Worm (Caenorhabditis elegans) whole organism, young adult: Measurements from ENCODE around the gene nhr-7.
"Not testable (repeated sequence)": the region's sequence is repeated elsewhere in the genome, so short reads cannot be mapped to it uniquely, and the experiment has no call there.

ENCODE experiments used
- B0035.1 ChIP-seq: sonication (generic microtip); optimal IDR thresholded peaks from 2 replicates; lab custom pipeline; 2016; ENCODE audit warnings: missing genetic modification characterization, mild to moderate bottlenecking, missing compliant biosample characterization, missing genotype, missing genetic modification reagents
- B0261.1 ChIP-seq: sonication (generic microtip); optimal IDR thresholded peaks from 2 replicates; lab custom pipeline; 2016; ENCODE audit warnings: mild to moderate bottlenecking, missing genetic modification characterization, moderate library complexity, missing compliant biosample characterization
- C06A6.2 ChIP-seq: fragments of 200-800 bp; sonication (Bioruptor generic); conservative IDR thresholded peaks from 2 replicates; pipeline ENCODE4 v1.3.6; 2022; ENCODE audit warnings: missing genetic modification characterization, missing compliant biosample characterization
- C17E4.6 ChIP-seq: fragments of 200-800 bp; sonication (Bioruptor generic); IDR thresholded peaks from 2 replicates; pipeline ENCODE4 v1.3.6; 2022; ENCODE audit warnings: missing genetic modification reagents, missing genetic modification characterization, missing compliant biosample characterization
- F37B4.10 ChIP-seq: fragments of 200-800 bp; sonication (Bioruptor generic); IDR thresholded peaks from 2 replicates; pipeline ENCODE4 v1.3.6; 2022; ENCODE audit warnings: missing genetic modification characterization, missing compliant biosample characterization
- F49E8.2 ChIP-seq: sonication (generic microtip); optimal IDR thresholded peaks from 3 replicates; lab custom pipeline; 2017; ENCODE audit warnings: missing genetic modification characterization, mild to moderate bottlenecking, missing compliant biosample characterization, antibody characterized with exemption, moderate library complexity; ENCODE audit not compliant: insufficient read depth
- F57C9.4 ChIP-seq: sonication (generic microtip); optimal IDR thresholded peaks from 2 replicates; lab custom pipeline; 2017; ENCODE audit warnings: mild to moderate bottlenecking, missing genetic modification characterization, missing compliant biosample characterization
- Y53G8AR.9 ChIP-seq: fragments of 200-800 bp; sonication (Bioruptor generic); conservative IDR thresholded peaks from 2 replicates; pipeline ENCODE4 v1.3.6; 2022; ENCODE audit warnings: missing genetic modification reagents, missing genetic modification characterization, missing compliant biosample characterization
- attf-5 ChIP-seq: fragments of 200-800 bp; sonication (Bioruptor generic); optimal IDR thresholded peaks from 2 replicates; lab custom pipeline; 2018; ENCODE audit warnings: mild to moderate bottlenecking, missing genetic modification characterization, missing compliant biosample characterization
- bed-2 ChIP-seq: fragments of 200-800 bp; sonication (Bioruptor generic); IDR thresholded peaks from 2 replicates; pipeline ENCODE4 v1.3.6; 2022; ENCODE audit warnings: missing genetic modification reagents, missing genetic modification characterization, missing compliant biosample characterization
- cebp-1 ChIP-seq, 2 experiments: fragments of 200-800 bp in 1 of 2; sonication (Bioruptor generic) in 1 of 2; sonication (generic microtip) in 1 of 2; IDR thresholded peaks in 1 of 2; optimal IDR thresholded peaks in 1 of 2; 2 replicates each; pipeline versions ENCODE4 v1.3.6 to Lab custom; 2017 to 2022; ENCODE audit warnings: missing compliant biosample characterization in 2 of 2, missing genetic modification characterization in 2 of 2, mild to moderate bottlenecking in 1 of 2, missing genetic modification reagents in 1 of 2, moderate library complexity in 1 of 2
- ceh-100 ChIP-seq: fragments of 200-800 bp; sonication (Bioruptor generic); IDR thresholded peaks from 2 replicates; pipeline ENCODE4 v1.3.6; 2022; ENCODE audit warnings: missing genetic modification reagents, missing genetic modification characterization, missing compliant biosample characterization
- ceh-27 ChIP-seq: fragments of 200-800 bp; sonication (Bioruptor generic); optimal IDR thresholded peaks from 2 replicates; lab custom pipeline; 2018; ENCODE audit warnings: mild to moderate bottlenecking, missing genetic modification characterization, moderate library complexity, missing compliant biosample characterization
- ceh-91 ChIP-seq: fragments of 200-800 bp; sonication (Bioruptor generic); IDR thresholded peaks from 2 replicates; pipeline ENCODE4 v1.3.6; 2022; ENCODE audit warnings: missing genetic modification reagents, missing genetic modification characterization, missing compliant biosample characterization
- dox-1 ChIP-seq: fragments of 200-800 bp; sonication (Bioruptor generic); IDR thresholded peaks from 2 replicates; pipeline ENCODE4 v1.3.6; 2022; ENCODE audit warnings: missing genetic modification reagents, missing genetic modification characterization, missing compliant biosample characterization
- efl-1 ChIP-seq: fragments of 150-350 bp; optimal IDR thresholded peaks from 2 replicates; lab custom pipeline; 2014; ENCODE audit warnings: missing biosample characterization, missing genetic modification reagents, missing genetic modification characterization
- egrh-3 ChIP-seq: fragments of 200-800 bp; sonication (Bioruptor generic); IDR thresholded peaks from 2 replicates; pipeline ENCODE4 v1.3.6; 2022; ENCODE audit warnings: missing genetic modification reagents, missing genetic modification characterization, missing compliant biosample characterization
- hlh-12 ChIP-seq: sonication (generic microtip); optimal IDR thresholded peaks from 2 replicates; lab custom pipeline; 2016; ENCODE audit warnings: missing genetic modification characterization, missing compliant biosample characterization
- hmg-20 ChIP-seq: fragments of 200-800 bp; sonication (Bioruptor generic); IDR thresholded peaks from 2 replicates; pipeline ENCODE4 v1.3.6; 2022; ENCODE audit warnings: missing genetic modification reagents, missing genetic modification characterization, missing compliant biosample characterization
- hrde-1 ChIP-seq: sonication (generic microtip); optimal IDR thresholded peaks from 2 replicates; lab custom pipeline; 2016; ENCODE audit warnings: missing genetic modification characterization, mild to moderate bottlenecking, missing compliant biosample characterization, moderate library complexity, missing genotype, missing genetic modification reagents, borderline replicate concordance
- let-607 ChIP-seq, 2 experiments: fragments of 200-800 bp in 1 of 2; sonication (Bioruptor generic) in 1 of 2; sonication (generic microtip) in 1 of 2; optimal IDR thresholded peaks; 2 replicates each; lab custom pipeline; 2016 to 2018; ENCODE audit warnings: mild to moderate bottlenecking in 2 of 2, missing compliant biosample characterization in 2 of 2, missing genetic modification characterization in 2 of 2, moderate library complexity in 2 of 2, missing genotype in 1 of 2
- lin-35 ChIP-seq, 3 experiments: fragments of 150-350 bp in 2 of 3; sonication (generic microtip) in 1 of 3; optimal IDR thresholded peaks; 2 replicates each; lab custom pipeline; 2014 to 2018; ENCODE audit warnings: missing biosample characterization in 3 of 3, missing genetic modification characterization in 3 of 3, missing genetic modification reagents in 3 of 3
- lin-40 ChIP-seq: sonication (generic microtip); optimal IDR thresholded peaks from 2 replicates; lab custom pipeline; 2016; ENCODE audit warnings: missing genetic modification characterization, mild to moderate bottlenecking, missing compliant biosample characterization, missing genotype, missing genetic modification reagents
- mxl-1 ChIP-seq: sonication (generic microtip); optimal IDR thresholded peaks from 2 replicates; lab custom pipeline; 2016; ENCODE audit warnings: missing genetic modification characterization, missing compliant biosample characterization
- nhr-120 ChIP-seq: fragments of 200-800 bp; sonication (Bioruptor generic); IDR thresholded peaks from 2 replicates; pipeline ENCODE4 v1.3.6; 2022; ENCODE audit warnings: missing genetic modification characterization, missing compliant biosample characterization
- nhr-80 ChIP-seq: sonication (generic microtip); optimal IDR thresholded peaks from 2 replicates; lab custom pipeline; 2016; ENCODE audit warnings: missing genetic modification characterization, missing compliant biosample characterization
- sdz-38 ChIP-seq: sonication (generic microtip); optimal IDR thresholded peaks from 2 replicates; lab custom pipeline; 2016; ENCODE audit warnings: missing genotype, missing genetic modification characterization, missing compliant biosample characterization
- sea-2 ChIP-seq: fragments of 200-800 bp; sonication (Bioruptor generic); IDR thresholded peaks from 2 replicates; pipeline ENCODE4 v1.3.6; 2022; ENCODE audit warnings: missing genetic modification characterization, missing compliant biosample characterization
- snpc-3.4 ChIP-seq: sonication (generic microtip); optimal IDR thresholded peaks from 2 replicates; lab custom pipeline; 2017; ENCODE audit warnings: missing genetic modification characterization, mild to moderate bottlenecking, missing compliant biosample characterization, antibody characterized with exemption, moderate library complexity, missing genotype, missing genetic modification reagents
- tlf-1 ChIP-seq: fragments of 200-800 bp; sonication (Bioruptor generic); optimal IDR thresholded peaks from 2 replicates; lab custom pipeline; 2018; ENCODE audit warnings: mild to moderate bottlenecking, missing genetic modification characterization, missing compliant biosample characterization
- xnd-1 ChIP-seq: sonication (generic microtip); optimal IDR thresholded peaks from 2 replicates; lab custom pipeline; 2016; ENCODE audit warnings: missing genotype, missing genetic modification reagents, missing genetic modification characterization, missing compliant biosample characterization
- zfh-2 ChIP-seq: fragments of 200-800 bp; sonication (Bioruptor generic); conservative IDR thresholded peaks from 2 replicates; pipeline ENCODE4 v1.3.6; 2022; ENCODE audit warnings: missing genetic modification reagents, missing genetic modification characterization, missing compliant biosample characterization
- ztf-3 ChIP-seq: fragments of 200-800 bp; sonication (Bioruptor generic); optimal IDR thresholded peaks from 2 replicates; lab custom pipeline; 2018; ENCODE audit warnings: mild to moderate bottlenecking, missing genetic modification characterization, missing compliant biosample characterization
- ztf-6 ChIP-seq: fragments of 200-800 bp; sonication (Bioruptor generic); IDR thresholded peaks from 2 replicates; pipeline ENCODE4 v1.3.6; 2022; ENCODE audit warnings: missing genetic modification reagents, missing genetic modification characterization, missing compliant biosample characterization

The nhr-7 gene

ce11 chrIV:11266090-11266489 is 5.1 kb downstream of the nhr-7 start, which contains the start of gene col-127:
TSS of gene col-127 (minus strand) at chrIV:11266190.
- TF ChIP-seq hlh-12 (tag; lab: Kevin White, UChicago) (no peak), attf-5 (GFP tag; lab: Kevin White, UChicago) (no peak), cebp-1 (GFP tag; IDR thresholded peaks at IDR 0.05; lab: Robert Waterston, UW) (no peak), cebp-1 (tag; optimal IDR thresholded peaks at IDR 0.05; lab: Kevin White, UChicago) (no peak), tlf-1 (no peak), sdz-38 (tag; lab: Kevin White, UChicago) (no peak), ceh-27 (GFP tag; lab: Kevin White, UChicago) (no peak), nhr-80 (no peak), F57C9.4 (tag; lab: Kevin White, UChicago) (no peak), egrh-3 (GFP tag; lab: Robert Waterston, UW) (no peak), sea-2 (GFP tag; lab: Robert Waterston, UW) (no peak), C06A6.2 (GFP tag; lab: Robert Waterston, UW) (no peak), ceh-91 (no peak), F49E8.2 (no peak), C17E4.6 (GFP tag; lab: Robert Waterston, UW) (no peak), lin-40 (tag; lab: Kevin White, UChicago) (no peak), ztf-6 (GFP tag; lab: Robert Waterston, UW) (no peak), B0261.1 (tag; lab: Kevin White, UChicago) (no peak), hrde-1 (no peak), let-607 (tag; optimal IDR thresholded peaks at IDR 0.05; lab: Kevin White, UChicago) (no peak), B0035.1 (tag; lab: Kevin White, UChicago) (no peak)

ce11 chrIV:11263101-11263500 is 8.1 kb downstream of the nhr-7 start, which contains the start of gene col-126:
TSS of gene col-126 (plus strand) at chrIV:11263401.
- not testable (repeated sequence) for TF ChIP-seq hmg-20; F37B4.10 (GFP tag; lab: Robert Waterston, UW); Y53G8AR.9

ce11 chrIV:11261535-11261934 is 9.6 kb downstream of the nhr-7 start, which contains the start of gene F54D1.1:
TSS of gene F54D1.1 (plus strand) at chrIV:11261835.
- TF ChIP-seq ceh-100 (no peak), snpc-3.4 (tag; lab: Kevin White, UChicago) (no peak), dox-1 (no peak), mxl-1 (tag; lab: Kevin White, UChicago) (no peak), F49E8.2 (no peak), ztf-6 (GFP tag; lab: Robert Waterston, UW) (no peak), zfh-2 (GFP tag; lab: Robert Waterston, UW) (no peak), bed-2 (GFP tag; lab: Robert Waterston, UW) (no peak), nhr-80 (no peak), ztf-3 (GFP tag; lab: Kevin White, UChicago) (no peak), cebp-1 (GFP tag; IDR thresholded peaks at IDR 0.05; lab: Robert Waterston, UW) (no peak), cebp-1 (tag; optimal IDR thresholded peaks at IDR 0.05; lab: Kevin White, UChicago) (no peak), efl-1 (GFP tag; lab: Kevin White, UChicago) (no peak), lin-35 (GFP tag; optimal IDR thresholded peaks at IDR 0.05; lab: Kevin White, UChicago) (no peak), B0261.1 (tag; lab: Kevin White, UChicago) (no peak), nhr-120 (GFP tag; lab: Robert Waterston, UW) (no peak), lin-40 (tag; lab: Kevin White, UChicago) (no peak), xnd-1 (tag; lab: Kevin White, UChicago) (no peak), attf-5 (GFP tag; lab: Kevin White, UChicago) (no peak)
- TF ChIP-seq, all 124 proteins: peak for 0
